Worm (Caenorhabditis elegans) whole organism, young adult: ENCODE measurements around the gene C49H3.16.
A peak's percentile ranks its signal among the peaks of the same experiment; 100 is the strongest.

Experiments used
- D2030.7 ChIP-seq: fragments of 200-800 bp; sonication (Bioruptor generic); IDR thresholded peaks from 2 replicates; pipeline ENCODE4 v1.3.6; 2022; ENCODE audit warnings: missing genetic modification reagents, missing genetic modification characterization, missing compliant biosample characterization
- F23B12.7 ChIP-seq: sonication (generic microtip); optimal IDR thresholded peaks from 2 replicates; lab custom pipeline; 2017; ENCODE audit warnings: missing genetic modification characterization, mild to moderate bottlenecking, missing compliant biosample characterization, antibody characterized with exemption, moderate library complexity; ENCODE audit not compliant: insufficient read depth
- F33H1.4 ChIP-seq: fragments of 200-800 bp; sonication (Bioruptor generic); IDR thresholded peaks from 2 replicates; pipeline ENCODE4 v1.3.6; 2022; ENCODE audit warnings: missing genetic modification reagents, missing genetic modification characterization, missing compliant biosample characterization
- F52B5.7 ChIP-seq: sonication (generic microtip); optimal IDR thresholded peaks from 2 replicates; lab custom pipeline; 2016; ENCODE audit warnings: mild to moderate bottlenecking, missing genetic modification characterization, missing compliant biosample characterization
- F57C9.4 ChIP-seq: sonication (generic microtip); optimal IDR thresholded peaks from 2 replicates; lab custom pipeline; 2017; ENCODE audit warnings: mild to moderate bottlenecking, missing genetic modification characterization, missing compliant biosample characterization
- attf-5 ChIP-seq: fragments of 200-800 bp; sonication (Bioruptor generic); optimal IDR thresholded peaks from 2 replicates; lab custom pipeline; 2018; ENCODE audit warnings: mild to moderate bottlenecking, missing genetic modification characterization, missing compliant biosample characterization
- attf-6 ChIP-seq: fragments of 200-800 bp; sonication (Bioruptor generic); IDR thresholded peaks from 2 replicates; pipeline ENCODE4 v1.3.6; 2022; ENCODE audit warnings: missing genetic modification reagents, missing genetic modification characterization, missing compliant biosample characterization
- bed-2 ChIP-seq: fragments of 200-800 bp; sonication (Bioruptor generic); IDR thresholded peaks from 2 replicates; pipeline ENCODE4 v1.3.6; 2022; ENCODE audit warnings: missing genetic modification reagents, missing genetic modification characterization, missing compliant biosample characterization
- cebp-2 ChIP-seq: fragments of 200-800 bp; sonication (Bioruptor generic); IDR thresholded peaks from 2 replicates; pipeline ENCODE4 v1.3.6; 2022; ENCODE audit warnings: missing genetic modification characterization, missing compliant biosample characterization
- ceh-100 ChIP-seq: fragments of 200-800 bp; sonication (Bioruptor generic); IDR thresholded peaks from 2 replicates; pipeline ENCODE4 v1.3.6; 2022; ENCODE audit warnings: missing genetic modification reagents, missing genetic modification characterization, missing compliant biosample characterization
- ceh-58 ChIP-seq: fragments of 200-800 bp; sonication (Bioruptor generic); IDR thresholded peaks from 2 replicates; pipeline ENCODE4 v1.3.6; 2022; ENCODE audit warnings: missing genetic modification characterization, missing compliant biosample characterization
- ceh-79 ChIP-seq: sonication (generic microtip); optimal IDR thresholded peaks from 2 replicates; lab custom pipeline; 2017; ENCODE audit warnings: mild to moderate bottlenecking, missing genetic modification characterization, missing compliant biosample characterization
- egrh-3 ChIP-seq: fragments of 200-800 bp; sonication (Bioruptor generic); IDR thresholded peaks from 2 replicates; pipeline ENCODE4 v1.3.6; 2022; ENCODE audit warnings: missing genetic modification reagents, missing genetic modification characterization, missing compliant biosample characterization
- ekl-4 ChIP-seq: fragments of 200-800 bp; sonication (Bioruptor generic); IDR thresholded peaks from 2 replicates; pipeline ENCODE4 v1.3.6; 2022; ENCODE audit warnings: missing genetic modification reagents, missing genetic modification characterization, missing compliant biosample characterization
- ets-4 ChIP-seq: fragments of 200-800 bp; sonication (Bioruptor generic); optimal IDR thresholded peaks from 2 replicates; lab custom pipeline; 2018; ENCODE audit warnings: mild to moderate bottlenecking, missing genetic modification characterization, missing compliant biosample characterization
- hmg-1.2 ChIP-seq: fragments of 200-800 bp; sonication (Bioruptor generic); IDR thresholded peaks from 2 replicates; pipeline ENCODE4 v1.3.6; 2022; ENCODE audit warnings: missing genetic modification reagents, missing genetic modification characterization, missing compliant biosample characterization
- hmg-20 ChIP-seq: fragments of 200-800 bp; sonication (Bioruptor generic); IDR thresholded peaks from 2 replicates; pipeline ENCODE4 v1.3.6; 2022; ENCODE audit warnings: missing genetic modification reagents, missing genetic modification characterization, missing compliant biosample characterization
- hrde-1 ChIP-seq: sonication (generic microtip); optimal IDR thresholded peaks from 2 replicates; lab custom pipeline; 2016; ENCODE audit warnings: missing genetic modification characterization, mild to moderate bottlenecking, missing compliant biosample characterization, moderate library complexity, missing genotype, missing genetic modification reagents, borderline replicate concordance
- lag-1 ChIP-seq: fragments of 200-800 bp; sonication (Bioruptor generic); IDR thresholded peaks from 2 replicates; pipeline ENCODE4 v1.3.6; 2022; ENCODE audit warnings: missing genetic modification reagents, missing genetic modification characterization, missing compliant biosample characterization
- lin-35 ChIP-seq, 3 experiments: fragments of 150-350 bp in 2 of 3; sonication (generic microtip) in 1 of 3; optimal IDR thresholded peaks; 2 replicates each; lab custom pipeline; 2014 to 2018; ENCODE audit warnings: missing biosample characterization in 3 of 3, missing genetic modification characterization in 3 of 3, missing genetic modification reagents in 3 of 3
- lsl-1 ChIP-seq: fragments of 200-800 bp; sonication (Bioruptor generic); optimal IDR thresholded peaks from 2 replicates; lab custom pipeline; 2018; ENCODE audit warnings: mild to moderate bottlenecking, missing genetic modification characterization, moderate library complexity, missing compliant biosample characterization
- lsy-27 ChIP-seq: sonication (generic microtip); optimal IDR thresholded peaks from 2 replicates; lab custom pipeline; 2017; ENCODE audit warnings: missing genetic modification characterization, mild to moderate bottlenecking, missing compliant biosample characterization, antibody characterized with exemption, missing genotype, borderline replicate concordance; ENCODE audit not compliant: insufficient read depth
- madf-3 ChIP-seq: fragments of 200-800 bp; sonication (Bioruptor generic); IDR thresholded peaks from 2 replicates; pipeline ENCODE4 v1.3.6; 2022; ENCODE audit warnings: missing genetic modification reagents, missing genetic modification characterization, missing compliant biosample characterization
- mxl-1 ChIP-seq: sonication (generic microtip); optimal IDR thresholded peaks from 2 replicates; lab custom pipeline; 2016; ENCODE audit warnings: missing genetic modification characterization, missing compliant biosample characterization
- nfya-1 ChIP-seq: sonication (generic microtip); optimal IDR thresholded peaks from 2 replicates; lab custom pipeline; 2017; ENCODE audit warnings: antibody characterized with exemption, missing compliant biosample characterization, missing genetic modification characterization, borderline replicate concordance; ENCODE audit not compliant: insufficient read depth
- nfya-2 ChIP-seq: fragments of 200-800 bp; sonication (Bioruptor generic); IDR thresholded peaks from 2 replicates; pipeline ENCODE4 v1.3.6; 2022; ENCODE audit warnings: missing genetic modification reagents, missing genetic modification characterization, missing compliant biosample characterization
- nhr-179 ChIP-seq: sonication (generic microtip); optimal IDR thresholded peaks from 2 replicates; lab custom pipeline; 2016; ENCODE audit warnings: mild to moderate bottlenecking, missing genetic modification characterization, missing compliant biosample characterization
- nhr-80 ChIP-seq: sonication (generic microtip); optimal IDR thresholded peaks from 2 replicates; lab custom pipeline; 2016; ENCODE audit warnings: missing genetic modification characterization, missing compliant biosample characterization
- pha-4 ChIP-seq: fragments of 150-350 bp; sonication (generic microtip); optimal IDR thresholded peaks from 2 replicates; lab custom pipeline; 2014; ENCODE audit warnings: missing biosample characterization, missing genetic modification reagents, missing genetic modification characterization
- rcor-1 ChIP-seq: fragments of 200-800 bp; sonication (Bioruptor generic); IDR thresholded peaks from 2 replicates; pipeline ENCODE4 v1.3.6; 2022; ENCODE audit warnings: missing genetic modification reagents, missing genetic modification characterization, missing compliant biosample characterization
- snpc-1.3 ChIP-seq: sonication (generic microtip); optimal IDR thresholded peaks from 2 replicates; lab custom pipeline; 2017; ENCODE audit warnings: missing genetic modification characterization, mild to moderate bottlenecking, missing compliant biosample characterization, antibody characterized with exemption, moderate library complexity, missing genotype, missing genetic modification reagents; ENCODE audit not compliant: insufficient read depth
- snpc-3.4 ChIP-seq: sonication (generic microtip); optimal IDR thresholded peaks from 2 replicates; lab custom pipeline; 2017; ENCODE audit warnings: missing genetic modification characterization, mild to moderate bottlenecking, missing compliant biosample characterization, antibody characterized with exemption, moderate library complexity, missing genotype, missing genetic modification reagents
- tlf-1 ChIP-seq: fragments of 200-800 bp; sonication (Bioruptor generic); optimal IDR thresholded peaks from 2 replicates; lab custom pipeline; 2018; ENCODE audit warnings: mild to moderate bottlenecking, missing genetic modification characterization, missing compliant biosample characterization
- unc-130 ChIP-seq: sonication (generic microtip); optimal IDR thresholded peaks from 2 replicates; lab custom pipeline; 2016; ENCODE audit warnings: missing genetic modification reagents, missing genetic modification characterization, missing compliant biosample characterization
- xnd-1 ChIP-seq: sonication (generic microtip); optimal IDR thresholded peaks from 2 replicates; lab custom pipeline; 2016; ENCODE audit warnings: missing genotype, missing genetic modification reagents, missing genetic modification characterization, missing compliant biosample characterization
- ztf-18 ChIP-seq: sonication (generic microtip); optimal IDR thresholded peaks from 2 replicates; lab custom pipeline; 2016; ENCODE audit warnings: missing genotype, mild to moderate bottlenecking, missing genetic modification characterization, missing compliant biosample characterization
- ztf-22 ChIP-seq: fragments of 200-800 bp; sonication (Bioruptor generic); optimal IDR thresholded peaks from 2 replicates; lab custom pipeline; 2018; ENCODE audit warnings: mild to moderate bottlenecking, missing genetic modification characterization, moderate library complexity, missing compliant biosample characterization
- ztf-28 ChIP-seq: fragments of 200-800 bp; sonication (Bioruptor generic); IDR thresholded peaks from 2 replicates; pipeline ENCODE4 v1.3.6; 2022; ENCODE audit warnings: missing genetic modification reagents, missing genetic modification characterization, missing compliant biosample characterization
- ztf-3 ChIP-seq: fragments of 200-800 bp; sonication (Bioruptor generic); optimal IDR thresholded peaks from 2 replicates; lab custom pipeline; 2018; ENCODE audit warnings: mild to moderate bottlenecking, missing genetic modification characterization, missing compliant biosample characterization
- ztf-6 ChIP-seq: fragments of 200-800 bp; sonication (Bioruptor generic); IDR thresholded peaks from 2 replicates; pipeline ENCODE4 v1.3.6; 2022; ENCODE audit warnings: missing genetic modification reagents, missing genetic modification characterization, missing compliant biosample characterization

C49H3.16 gene

ce11 chrIV:7924975-7925828 is 5.0 kb downstream of the C49H3.16 start (continued):
- peak; percentile 24; the same call in 1 of the 2 replicates for TF ChIP-seq madf-3
- peak; percentile 29; the same call in 1 of the 2 replicates for TF ChIP-seq hmg-1.2 (GFP tag; lab: Robert Waterston, UW)
- no peak for TF ChIP-seq mxl-1 (tag; lab: Kevin White, UChicago)
- peak; percentile 39 for TF ChIP-seq xnd-1 (tag; lab: Kevin White, UChicago)
- TF ChIP-seq ztf-18 (tag; lab: Kevin White, UChicago), result no peak
- TF ChIP-seq ekl-4 (GFP tag; lab: Robert Waterston, UW), result peak; percentile 69
- 0 out of 2 replicates have a peak, but pooled peaks have one; percentile 81 for TF ChIP-seq cebp-2 (GFP tag; lab: Robert Waterston, UW)
- 0 out of 2 replicates have a peak, but pooled peaks have one; percentile 53 for TF ChIP-seq rcor-1 (GFP tag; lab: Robert Waterston, UW)
- peak; percentile 15 for TF ChIP-seq D2030.7
- TF ChIP-seq hrde-1, result peak; percentile 79
- no peak for TF ChIP-seq lsy-27 (tag; lab: Kevin White, UChicago)
- TF ChIP-seq F52B5.7 (tag; lab: Kevin White, UChicago), result peak; percentile 18
- no peak for TF ChIP-seq ceh-58 (GFP tag; lab: Robert Waterston, UW)
- no peak for TF ChIP-seq attf-5 (GFP tag; lab: Kevin White, UChicago)
- TF ChIP-seq nhr-179 (tag; lab: Kevin White, UChicago), result no peak
- peak; percentile 57; the same call in 1 of the 2 replicates for TF ChIP-seq attf-6
- peak; percentile 59 for TF ChIP-seq snpc-3.4
- TF ChIP-seq tlf-1 (GFP tag; lab: Kevin White, UChicago), result peak; percentile 58

ce11 chrIV:7926102-7926840 is 6.0 kb downstream of the C49H3.16 start, which contains the start of gene rps-2:
Gene rps-2, minus strand, starts transcription at chrIV:7926391.
- TF ChIP-seq snpc-1.3 (tag; lab: Kevin White, UChicago) (peak; percentile 28), F23B12.7 (tag; lab: Kevin White, UChicago) (peak; percentile 24), F33H1.4 (GFP tag; lab: Robert Waterston, UW) (peak; percentile 75), ztf-22 (GFP tag; lab: Kevin White, UChicago) (no peak), ekl-4 (GFP tag; lab: Robert Waterston, UW) (no peak), snpc-3.4 (peak; percentile 19), egrh-3 (GFP tag; lab: Robert Waterston, UW) (peak; percentile 81; the same call in 1 of the 2 replicates)
- TF ChIP-seq, all 124 proteins: peak for 5

ce11 chrIV:7927218-7927617 is 7.0 kb downstream of the C49H3.16 start, which contains the start of gene C49H3.12:
Gene C49H3.12, minus strand, starts transcription at chrIV:7927318.
- no peak for TF ChIP-seq nfya-2 (GFP tag; lab: Robert Waterston, UW)
- no peak for TF ChIP-seq bed-2 (GFP tag; lab: Robert Waterston, UW)
- no peak for TF ChIP-seq ztf-6 (GFP tag; lab: Robert Waterston, UW)
- no peak for TF ChIP-seq rcor-1 (GFP tag; lab: Robert Waterston, UW)
- no peak for TF ChIP-seq cebp-2 (GFP tag; lab: Robert Waterston, UW)
- TF ChIP-seq ets-4 (GFP tag; lab: Kevin White, UChicago), result no peak
- no peak for TF ChIP-seq nhr-80

ce11 chrIV:7927852-7928251 is 7.6 kb downstream of the C49H3.16 start, which contains the start of gene gcy-8:
Gene gcy-8, plus strand, starts transcription at chrIV:7928152.
- TF ChIP-seq lsl-1 (GFP tag; lab: Kevin White, UChicago), result no peak
- no peak for TF ChIP-seq unc-130
- TF ChIP-seq ceh-79, result no peak
- no peak for TF ChIP-seq ztf-28 (GFP tag; lab: Robert Waterston, UW)
- no peak for TF ChIP-seq ztf-3 (GFP tag; lab: Kevin White, UChicago)
- no peak for TF ChIP-seq lin-35 (GFP tag; optimal IDR thresholded peaks at IDR 0.05; lab: Kevin White, UChicago)
- no peak for TF ChIP-seq hmg-20 (GFP tag; lab: Robert Waterston, UW)
- no peak for TF ChIP-seq F57C9.4 (tag; lab: Kevin White, UChicago)
- TF ChIP-seq pha-4, result no peak
- TF ChIP-seq ceh-100 (GFP tag; lab: Robert Waterston, UW), result no peak
- no peak for TF ChIP-seq nfya-1 (tag; lab: Kevin White, UChicago)
- no peak for TF ChIP-seq lag-1 (GFP tag; lab: Robert Waterston, UW)
